Worm (Caenorhabditis elegans) whole organism, L1 larva: ENCODE results near the gene sri-28.

Source experiments
- fkh-10 ChIP-seq: sonication (generic microtip); optimal IDR thresholded peaks from 2 replicates; lab custom pipeline; 2017; ENCODE audit warnings: missing biosample characterization, missing genetic modification reagents, missing genetic modification characterization
- lin-39 ChIP-seq: fragments of 150-350 bp; optimal IDR thresholded peaks from 2 replicates; lab custom pipeline; 2014; ENCODE audit warnings: missing biosample characterization, missing genetic modification reagents, missing genetic modification characterization
- lir-3 ChIP-seq: sonication (generic microtip); optimal IDR thresholded peaks from 2 replicates; lab custom pipeline; 2016; ENCODE audit warnings: mild to moderate bottlenecking, missing genetic modification characterization, moderate library complexity, missing compliant biosample characterization; ENCODE audit not compliant: poor library complexity
- nhr-237 ChIP-seq: fragments of 150-350 bp; optimal IDR thresholded peaks from 2 replicates; lab custom pipeline; 2014; ENCODE audit warnings: missing biosample characterization, missing genetic modification characterization
- nhr-28 ChIP-seq: fragments of 150-350 bp; optimal IDR thresholded peaks from 2 replicates; lab custom pipeline; 2014; ENCODE audit warnings: missing biosample characterization, missing genetic modification characterization

DNA sequence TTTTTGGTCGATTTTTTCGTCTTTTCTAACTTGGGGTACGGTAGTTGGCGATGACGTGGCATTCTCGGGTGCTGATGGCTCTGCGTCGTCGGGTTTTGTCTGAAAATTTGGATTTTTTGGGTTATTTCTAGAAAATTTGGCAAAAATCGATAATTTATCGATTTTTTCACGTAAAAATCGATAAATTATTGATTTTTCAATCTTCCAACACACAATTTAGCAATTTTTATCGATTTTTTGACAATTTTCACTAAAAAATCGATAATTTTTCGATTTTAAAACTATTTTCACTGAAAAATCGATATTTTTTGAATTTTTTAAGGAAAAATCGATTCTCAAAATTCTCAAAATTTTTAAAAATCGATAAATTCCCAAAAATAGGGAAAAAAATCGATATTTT, 14.4 kb downstream of the sri-28 start:
- TF ChIP-seq nhr-237 (no peak), lin-39 (tag; lab: Kevin White, UChicago) (no peak), fkh-10 (GFP tag; lab: Kevin White, UChicago) (no peak), nhr-28 (tag; lab: Kevin White, UChicago) (no peak), lir-3 (tag; lab: Kevin White, UChicago) (no peak)
